Worm (Caenorhabditis elegans) whole organism, young adult: ENCODE measurements around the gene C14A4.6.
A peak's percentile ranks its signal among the peaks of the same experiment; 100 is the strongest.

Experiments
- B0019.2 ChIP-seq: fragments of 200-800 bp; sonication (Bioruptor generic); conservative IDR thresholded peaks from 2 replicates; pipeline ENCODE4 v1.3.6; 2022; ENCODE audit warnings: missing genetic modification reagents, missing genetic modification characterization, missing compliant biosample characterization
- B0261.1 ChIP-seq: sonication (generic microtip); optimal IDR thresholded peaks from 2 replicates; lab custom pipeline; 2016; ENCODE audit warnings: mild to moderate bottlenecking, missing genetic modification characterization, moderate library complexity, missing compliant biosample characterization
- C06A6.2 ChIP-seq: fragments of 200-800 bp; sonication (Bioruptor generic); conservative IDR thresholded peaks from 2 replicates; pipeline ENCODE4 v1.3.6; 2022; ENCODE audit warnings: missing genetic modification characterization, missing compliant biosample characterization
- C17E4.6 ChIP-seq: fragments of 200-800 bp; sonication (Bioruptor generic); IDR thresholded peaks from 2 replicates; pipeline ENCODE4 v1.3.6; 2022; ENCODE audit warnings: missing genetic modification reagents, missing genetic modification characterization, missing compliant biosample characterization
- F22D6.2 ChIP-seq: sonication (generic microtip); optimal IDR thresholded peaks from 2 replicates; lab custom pipeline; 2016; ENCODE audit warnings: mild to moderate bottlenecking, missing genetic modification characterization, missing compliant biosample characterization
- F52B5.7 ChIP-seq: sonication (generic microtip); optimal IDR thresholded peaks from 2 replicates; lab custom pipeline; 2016; ENCODE audit warnings: mild to moderate bottlenecking, missing genetic modification characterization, missing compliant biosample characterization
- F57A8.1 ChIP-seq: fragments of 200-800 bp; sonication (Bioruptor generic); optimal IDR thresholded peaks from 2 replicates; lab custom pipeline; 2018; ENCODE audit warnings: mild to moderate bottlenecking, missing genetic modification characterization, moderate library complexity, missing compliant biosample characterization
- K12H6.12 ChIP-seq: fragments of 200-800 bp; sonication (Bioruptor generic); optimal IDR thresholded peaks from 2 replicates; lab custom pipeline; 2018; ENCODE audit warnings: mild to moderate bottlenecking, missing genetic modification characterization, missing compliant biosample characterization
- Y53G8AR.9 ChIP-seq: fragments of 200-800 bp; sonication (Bioruptor generic); conservative IDR thresholded peaks from 2 replicates; pipeline ENCODE4 v1.3.6; 2022; ENCODE audit warnings: missing genetic modification reagents, missing genetic modification characterization, missing compliant biosample characterization
- Y67H2A.10 ChIP-seq: fragments of 200-800 bp; sonication (Bioruptor generic); conservative IDR thresholded peaks from 2 replicates; pipeline ENCODE4 v1.3.6; 2022; ENCODE audit warnings: missing genetic modification reagents, missing genetic modification characterization, missing compliant biosample characterization
- Y79H2A.3 ChIP-seq: fragments of 200-800 bp; sonication (Bioruptor generic); conservative IDR thresholded peaks from 2 replicates; pipeline ENCODE4 v1.3.6; 2022; ENCODE audit warnings: missing genetic modification reagents, missing genetic modification characterization, missing compliant biosample characterization
- Y95B8A.8 ChIP-seq: fragments of 200-800 bp; sonication (Bioruptor generic); IDR thresholded peaks from 2 replicates; pipeline ENCODE4 v1.3.6; 2022; ENCODE audit warnings: missing genetic modification reagents, missing genetic modification characterization, missing compliant biosample characterization
- akir-1 ChIP-seq: fragments of 200-800 bp; sonication (Bioruptor generic); optimal IDR thresholded peaks from 2 replicates; lab custom pipeline; 2018; ENCODE audit warnings: mild to moderate bottlenecking, missing genetic modification characterization, moderate library complexity, missing compliant biosample characterization
- atf-7 ChIP-seq: sonication (generic microtip); optimal IDR thresholded peaks from 2 replicates; lab custom pipeline; 2017; ENCODE audit warnings: mild to moderate bottlenecking, missing genetic modification characterization, missing compliant biosample characterization
- bed-1 ChIP-seq: fragments of 200-800 bp; sonication (Bioruptor generic); IDR thresholded peaks from 2 replicates; pipeline ENCODE4 v1.3.6; 2022; ENCODE audit warnings: missing genetic modification reagents, missing genetic modification characterization, missing compliant biosample characterization
- cebp-2 ChIP-seq: fragments of 200-800 bp; sonication (Bioruptor generic); IDR thresholded peaks from 2 replicates; pipeline ENCODE4 v1.3.6; 2022; ENCODE audit warnings: missing genetic modification characterization, missing compliant biosample characterization
- ceh-100 ChIP-seq: fragments of 200-800 bp; sonication (Bioruptor generic); IDR thresholded peaks from 2 replicates; pipeline ENCODE4 v1.3.6; 2022; ENCODE audit warnings: missing genetic modification reagents, missing genetic modification characterization, missing compliant biosample characterization
- ceh-40 ChIP-seq: fragments of 200-800 bp; sonication (Bioruptor generic); IDR thresholded peaks from 2 replicates; pipeline ENCODE4 v1.3.6; 2022; ENCODE audit warnings: missing genetic modification characterization, missing compliant biosample characterization
- ceh-91 ChIP-seq: fragments of 200-800 bp; sonication (Bioruptor generic); IDR thresholded peaks from 2 replicates; pipeline ENCODE4 v1.3.6; 2022; ENCODE audit warnings: missing genetic modification reagents, missing genetic modification characterization, missing compliant biosample characterization
- chd-7 ChIP-seq: sonication (generic microtip); optimal IDR thresholded peaks from 2 replicates; lab custom pipeline; 2016; ENCODE audit warnings: mild to moderate bottlenecking, missing genetic modification characterization, moderate library complexity, missing compliant biosample characterization
- dpff-1 ChIP-seq: sonication (generic microtip); optimal IDR thresholded peaks from 2 replicates; lab custom pipeline; 2017; ENCODE audit warnings: mild to moderate bottlenecking, missing genetic modification characterization, missing compliant biosample characterization
- efl-1 ChIP-seq: fragments of 150-350 bp; optimal IDR thresholded peaks from 2 replicates; lab custom pipeline; 2014; ENCODE audit warnings: missing biosample characterization, missing genetic modification reagents, missing genetic modification characterization
- egl-18 ChIP-seq: fragments of 200-800 bp; sonication (Bioruptor generic); IDR thresholded peaks from 2 replicates; pipeline ENCODE4 v1.3.6; 2022; ENCODE audit warnings: missing genetic modification reagents, missing genetic modification characterization, missing compliant biosample characterization
- egl-44 ChIP-seq: fragments of 200-800 bp; sonication (Bioruptor generic); IDR thresholded peaks from 2 replicates; pipeline ENCODE4 v1.3.6; 2022; ENCODE audit warnings: missing genetic modification reagents, missing genetic modification characterization, missing compliant biosample characterization
- ekl-4 ChIP-seq: fragments of 200-800 bp; sonication (Bioruptor generic); IDR thresholded peaks from 2 replicates; pipeline ENCODE4 v1.3.6; 2022; ENCODE audit warnings: missing genetic modification reagents, missing genetic modification characterization, missing compliant biosample characterization
- gei-17 ChIP-seq: fragments of 200-800 bp; sonication (Bioruptor generic); optimal IDR thresholded peaks from 2 replicates; lab custom pipeline; 2018; ENCODE audit warnings: mild to moderate bottlenecking, missing genetic modification characterization, missing compliant biosample characterization
- him-1 ChIP-seq: sonication (generic microtip); optimal IDR thresholded peaks from 2 replicates; lab custom pipeline; 2016; ENCODE audit warnings: missing genotype, missing genetic modification reagents, missing genetic modification characterization, missing compliant biosample characterization
- madf-3 ChIP-seq: fragments of 200-800 bp; sonication (Bioruptor generic); IDR thresholded peaks from 2 replicates; pipeline ENCODE4 v1.3.6; 2022; ENCODE audit warnings: missing genetic modification reagents, missing genetic modification characterization, missing compliant biosample characterization
- madf-6 ChIP-seq: fragments of 200-800 bp; sonication (Bioruptor generic); IDR thresholded peaks from 2 replicates; pipeline ENCODE4 v1.3.6; 2022; ENCODE audit warnings: missing genetic modification reagents, missing genetic modification characterization, missing compliant biosample characterization
- mcd-1 ChIP-seq: fragments of 200-800 bp; sonication (Bioruptor generic); IDR thresholded peaks from 2 replicates; pipeline ENCODE4 v1.3.6; 2022; ENCODE audit warnings: missing genetic modification reagents, missing genetic modification characterization, missing compliant biosample characterization
- mel-28 ChIP-seq: sonication (generic microtip); optimal IDR thresholded peaks from 2 replicates; lab custom pipeline; 2016; ENCODE audit warnings: borderline replicate concordance, mild to moderate bottlenecking, missing genetic modification characterization, missing compliant biosample characterization
- mes-4 ChIP-seq: sonication (generic microtip); optimal IDR thresholded peaks from 2 replicates; lab custom pipeline; 2016; ENCODE audit warnings: missing genotype, missing genetic modification characterization, missing compliant biosample characterization
- nhr-27 ChIP-seq: fragments of 200-800 bp; sonication (Bioruptor generic); optimal IDR thresholded peaks from 2 replicates; lab custom pipeline; 2018; ENCODE audit warnings: mild to moderate bottlenecking, missing genetic modification characterization, moderate library complexity, missing compliant biosample characterization
- nhr-80 ChIP-seq: sonication (generic microtip); optimal IDR thresholded peaks from 2 replicates; lab custom pipeline; 2016; ENCODE audit warnings: missing genetic modification characterization, missing compliant biosample characterization
- nhr-90 ChIP-seq: sonication (generic microtip); optimal IDR thresholded peaks from 2 replicates; lab custom pipeline; 2016; ENCODE audit warnings: missing genotype, mild to moderate bottlenecking, missing genetic modification characterization, missing compliant biosample characterization
- pha-4 ChIP-seq: fragments of 150-350 bp; sonication (generic microtip); optimal IDR thresholded peaks from 2 replicates; lab custom pipeline; 2014; ENCODE audit warnings: missing biosample characterization, missing genetic modification reagents, missing genetic modification characterization
- rcor-1 ChIP-seq: fragments of 200-800 bp; sonication (Bioruptor generic); IDR thresholded peaks from 2 replicates; pipeline ENCODE4 v1.3.6; 2022; ENCODE audit warnings: missing genetic modification reagents, missing genetic modification characterization, missing compliant biosample characterization
- repo-1 ChIP-seq: sonication (generic microtip); optimal IDR thresholded peaks from 2 replicates; lab custom pipeline; 2017; ENCODE audit warnings: mild to moderate bottlenecking, missing genetic modification characterization, missing compliant biosample characterization
- sdz-38 ChIP-seq: sonication (generic microtip); optimal IDR thresholded peaks from 2 replicates; lab custom pipeline; 2016; ENCODE audit warnings: missing genotype, missing genetic modification characterization, missing compliant biosample characterization
- snpc-4 ChIP-seq, 5 experiments: fragments of 150-350 bp in 1 of 5; sonication (generic microtip) in 4 of 5; optimal IDR thresholded peaks; 2 replicates each; lab custom pipeline; 2014 to 2018; ENCODE audit warnings: missing genetic modification characterization in 5 of 5, missing biosample characterization in 3 of 5, antibody characterized with exemption in 2 of 5, mild to moderate bottlenecking in 2 of 5, missing compliant biosample characterization in 2 of 5, missing genotype in 2 of 5, moderate library complexity in 2 of 5, missing genetic modification reagents in 1 of 5
- tbp1 ChIP-seq: fragments of 200-800 bp; sonication (Bioruptor generic); optimal IDR thresholded peaks from 2 replicates; lab custom pipeline; 2018; ENCODE audit warnings: mild to moderate bottlenecking, missing genetic modification characterization, missing compliant biosample characterization
- unc-130 ChIP-seq: sonication (generic microtip); optimal IDR thresholded peaks from 2 replicates; lab custom pipeline; 2016; ENCODE audit warnings: missing genetic modification reagents, missing genetic modification characterization, missing compliant biosample characterization
- unc-62 ChIP-seq: fragments of 150-350 bp; optimal IDR thresholded peaks from 2 replicates; lab custom pipeline; 2014; ENCODE audit warnings: missing biosample characterization, missing genetic modification reagents, missing genetic modification characterization
- xnd-1 ChIP-seq: sonication (generic microtip); optimal IDR thresholded peaks from 2 replicates; lab custom pipeline; 2016; ENCODE audit warnings: missing genotype, missing genetic modification reagents, missing genetic modification characterization, missing compliant biosample characterization
- zfh-2 ChIP-seq: fragments of 200-800 bp; sonication (Bioruptor generic); conservative IDR thresholded peaks from 2 replicates; pipeline ENCODE4 v1.3.6; 2022; ENCODE audit warnings: missing genetic modification reagents, missing genetic modification characterization, missing compliant biosample characterization
- ztf-18 ChIP-seq: sonication (generic microtip); optimal IDR thresholded peaks from 2 replicates; lab custom pipeline; 2016; ENCODE audit warnings: missing genotype, mild to moderate bottlenecking, missing genetic modification characterization, missing compliant biosample characterization
- ztf-28 ChIP-seq: fragments of 200-800 bp; sonication (Bioruptor generic); IDR thresholded peaks from 2 replicates; pipeline ENCODE4 v1.3.6; 2022; ENCODE audit warnings: missing genetic modification reagents, missing genetic modification characterization, missing compliant biosample characterization

Gene C14A4.6

ce11 chrII:10548778-10549671, 45.6 kb downstream of the C14A4.6 start (continued):
- TF ChIP-seq Y67H2A.10 (peak; percentile 58; the same call in 1 of the 2 replicates), snpc-4 (GFP tag; optimal IDR thresholded peaks at IDR 0.05; lab: Kevin White, UChicago) (no peak), snpc-4 (tag; optimal IDR thresholded peaks at IDR 0.05; lab: Kevin White, UChicago) (peak; percentile 19 to 43 (median 23)), repo-1 (tag; lab: Kevin White, UChicago) (no peak), akir-1 (GFP tag; lab: Kevin White, UChicago) (no peak), him-1 (tag; lab: Kevin White, UChicago) (no peak), unc-62 (GFP tag; lab: Kevin White, UChicago) (no peak), dpff-1 (tag; lab: Kevin White, UChicago) (no peak), Y79H2A.3 (no peak), nhr-80 (tag; lab: Kevin White, UChicago) (peak; percentile 33), cebp-2 (GFP tag; lab: Robert Waterston, UW) (no peak), madf-6 (no peak), atf-7 (tag; lab: Kevin White, UChicago) (peak; percentile 91), Y53G8AR.9 (GFP tag; lab: Robert Waterston, UW) (peak; percentile 71; the same call in 1 of the 2 replicates), rcor-1 (GFP tag; lab: Robert Waterston, UW) (peak; percentile 65; the same call in 1 of the 2 replicates), chd-7 (tag; lab: Kevin White, UChicago) (peak; percentile 67), bed-1 (GFP tag; lab: Robert Waterston, UW) (no peak), nhr-27 (no peak), ztf-18 (tag; lab: Kevin White, UChicago) (no peak), mel-28 (tag; lab: Kevin White, UChicago) (no peak), ztf-28 (GFP tag; lab: Robert Waterston, UW) (0 out of 2 replicates have a peak, but pooled peaks have one; percentile 17), unc-130 (GFP tag; lab: Kevin White, UChicago) (no peak), C06A6.2 (peak; percentile 54; the same call in 1 of the 2 replicates), egl-44 (GFP tag; lab: Robert Waterston, UW) (no peak), tbp1 (GFP tag; lab: Kevin White, UChicago) (peak; percentile 30), pha-4 (tag; lab: Kevin White, UChicago) (no peak), Y95B8A.8 (GFP tag; lab: Robert Waterston, UW) (no peak; the same call in 1 of the 2 replicates), C17E4.6 (no peak), B0019.2 (GFP tag; lab: Robert Waterston, UW) (no peak), ceh-100 (no peak; the same call in 1 of the 2 replicates), ceh-40 (GFP tag; lab: Robert Waterston, UW) (no peak), F52B5.7 (tag; lab: Kevin White, UChicago) (peak; percentile 51), zfh-2 (GFP tag; lab: Robert Waterston, UW) (peak; percentile 98), sdz-38 (tag; lab: Kevin White, UChicago) (no peak), mes-4 (tag; lab: Kevin White, UChicago) (no peak), B0261.1 (no peak), F57A8.1 (GFP tag; lab: Kevin White, UChicago) (no peak), egl-18 (no peak), gei-17 (GFP tag; lab: Kevin White, UChicago) (no peak), ceh-91 (GFP tag; lab: Robert Waterston, UW) (no peak), xnd-1 (no peak), madf-3 (no peak), ekl-4 (GFP tag; lab: Robert Waterston, UW) (peak; percentile 57), K12H6.12 (tag; lab: Kevin White, UChicago) (peak; percentile 90), nhr-90 (tag; lab: Kevin White, UChicago) (peak; percentile 9), F22D6.2 (tag; lab: Kevin White, UChicago) (no peak), mcd-1 (GFP tag; lab: Robert Waterston, UW) (peak; percentile 72), efl-1 (no peak)
